Worm (Caenorhabditis elegans): Measurements from ENCODE around the gene srz-103.

Gene srz-103

ce11 chrV:16648317-16649018, 30.7 kb downstream of the srz-103 start, which contains the start of gene W06G6.20:
Gene W06G6.20, minus strand, starts transcription at chrV:16648367.
- TF ChIP-seq daf-8 (GFP tag; IDR thresholded peaks at IDR 0.05), result no peak
- TF ChIP-seq mxl-2 (GFP tag; conservative IDR thresholded peaks at IDR 0.05), result no peak
- peak; percentile 40 for TF ChIP-seq duxl-1 (tag; optimal IDR thresholded peaks at IDR 0.05; ENCODE audit: poor library complexity)
- TF ChIP-seq lim-7 (GFP tag; IDR thresholded peaks at IDR 0.05), result peak; percentile 72
- peak; percentile 62 for TF ChIP-seq snpc-1.2 (GFP tag; IDR thresholded peaks at IDR 0.05)
- no peak for TF ChIP-seq jun-1 (tag; optimal IDR thresholded peaks at IDR 0.05)
- peak; percentile 74 for TF ChIP-seq hlh-30 (tag; optimal IDR thresholded peaks at IDR 0.05; ENCODE audit: insufficient read depth)
- TF ChIP-seq egl-43 (GFP tag; IDR thresholded peaks at IDR 0.05), result 0 out of 2 replicates have a peak, but pooled peaks have one; percentile 23
- 0 out of 4 replicates have a peak, but pooled peaks have one; percentile 7 to 9 for TF ChIP-seq madf-5 (GFP tag; IDR thresholded peaks at IDR 0.05)
- TF ChIP-seq lin-15B (tag; optimal IDR thresholded peaks at IDR 0.05), result no peak
- TF ChIP-seq zag-1 (tag; optimal IDR thresholded peaks at IDR 0.05), result no peak
- TF ChIP-seq snpc-4 (tag; optimal IDR thresholded peaks at IDR 0.05), result no peak
- peak; percentile 11 for TF ChIP-seq dve-1 (tag; optimal IDR thresholded peaks at IDR 0.05; ENCODE audit: insufficient read depth)
- TF ChIP-seq pha-4 (GFP tag; IDR thresholded peaks at IDR 0.05), result peak; percentile 46; the same call in 1 of the 2 replicates
- TF ChIP-seq pha-4 (tag; optimal IDR thresholded peaks at IDR 0.05), result no peak
- TF ChIP-seq ZK337.2 (GFP tag; IDR thresholded peaks at IDR 0.05), result 0 out of 2 replicates have a peak, but pooled peaks have one; percentile 40
- TF ChIP-seq ctbp-1 (GFP tag; IDR thresholded peaks at IDR 0.05), result no peak
- 0 out of 2 replicates have a peak, but pooled peaks have one; percentile 32 for TF ChIP-seq madf-9 (GFP tag; conservative IDR thresholded peaks at IDR 0.05)
- no peak for TF ChIP-seq unc-62 (GFP tag; optimal IDR thresholded peaks at IDR 0.05 in 1 of 2)
- no peak for TF ChIP-seq unc-62 (tag; optimal IDR thresholded peaks at IDR 0.05)
- no peak for TF ChIP-seq ceh-20 (GFP tag; IDR thresholded peaks at IDR 0.05)
- 0 out of 2 replicates have a peak, but pooled peaks have one; percentile 16 for TF ChIP-seq mdt-29 (GFP tag; IDR thresholded peaks at IDR 0.05)
- TF ChIP-seq ces-1 (GFP tag; optimal IDR thresholded peaks at IDR 0.05), result no peak
- peak in 1 of 2 experiments; percentile 63 for TF ChIP-seq daf-16 (GFP tag; optimal IDR thresholded peaks at IDR 0.05)
- TF ChIP-seq daf-16 (tag; optimal IDR thresholded peaks at IDR 0.05), result peak; percentile 31
- TF ChIP-seq pqm-1 (tag; optimal IDR thresholded peaks at IDR 0.05), result no peak
- TF ChIP-seq nhr-111 (GFP tag; optimal IDR thresholded peaks at IDR 0.05), result no peak
- TF ChIP-seq lin-1 (GFP tag; IDR thresholded peaks at IDR 0.05), result no peak
- no peak for TF ChIP-seq spr-1 (tag; optimal IDR thresholded peaks at IDR 0.05)
- no peak for TF ChIP-seq attf-4 (tag; optimal IDR thresholded peaks at IDR 0.05)
- TF ChIP-seq daf-19 (GFP tag; conservative IDR thresholded peaks at IDR 0.05), result no peak
- 0 out of 2 replicates have a peak, but pooled peaks have one; percentile 10 for TF ChIP-seq Y48G9A.11 (GFP tag; IDR thresholded peaks at IDR 0.05)
- TF ChIP-seq arid-1 (GFP tag; conservative IDR thresholded peaks at IDR 0.05), result peak; percentile 49; the same call in 1 of the 2 replicates
- TF ChIP-seq lin-38 (GFP tag; IDR thresholded peaks at IDR 0.05), result peak; percentile 54
- TF ChIP-seq T26A8.4 (GFP tag; IDR thresholded peaks at IDR 0.05), result no peak

ce11 chrV:16647093-16647492, 32.0 kb downstream of the srz-103 start, which contains the start of gene W06G6.10:
Gene W06G6.10, minus strand, starts transcription at chrV:16647193.
- TF ChIP-seq lsy-2 (tag; optimal IDR thresholded peaks at IDR 0.05) (no peak), dmd-8 (GFP tag; IDR thresholded peaks at IDR 0.05) (no peak), F44E2.7 (GFP tag; IDR thresholded peaks at IDR 0.05) (no peak), madf-5 (GFP tag; IDR thresholded peaks at IDR 0.05) (no peak), nhr-102 (tag; optimal IDR thresholded peaks at IDR 0.05) (no peak), cey-2 (tag; optimal IDR thresholded peaks at IDR 0.05; ENCODE audit: borderline replicate concordance, insufficient read depth) (no peak), nhr-41 (GFP tag; IDR thresholded peaks at IDR 0.05) (no peak), T26A8.4 (GFP tag; IDR thresholded peaks at IDR 0.05) (no peak), lin-13 (GFP tag; optimal IDR thresholded peaks at IDR 0.05) (no peak), F26F4.8 (GFP tag; conservative IDR thresholded peaks at IDR 0.05) (no peak), ceh-82 (tag; optimal IDR thresholded peaks at IDR 0.05) (no peak)

Measured in whole organism, L4 larva.